Worm (Caenorhabditis elegans) whole organism, early embryonic: ENCODE measurements around the gene elo-3.

Experiments
- B0310.2 ChIP-seq: sonication (generic microtip); optimal IDR thresholded peaks from 2 replicates; lab custom pipeline; 2016; ENCODE audit warnings: mild to moderate bottlenecking, missing genetic modification characterization, missing compliant biosample characterization
- aly-1 ChIP-seq: sonication (generic microtip); optimal IDR thresholded peaks from 2 replicates; lab custom pipeline; 2016; ENCODE audit warnings: missing genetic modification characterization, missing compliant biosample characterization
- ama-1 ChIP-seq: fragments of 150-350 bp; optimal IDR thresholded peaks from 2 replicates; lab custom pipeline; 2014
- ceh-13 ChIP-seq: fragments of 200-800 bp; sonication (Bioruptor generic); optimal IDR thresholded peaks from 2 replicates; lab custom pipeline; 2018; ENCODE audit warnings: mild to moderate bottlenecking, missing genetic modification characterization, missing compliant biosample characterization
- ceh-36 ChIP-seq: sonication (generic microtip); optimal IDR thresholded peaks from 2 replicates; lab custom pipeline; 2016; ENCODE audit warnings: missing genetic modification characterization, inconsistent platforms, missing compliant biosample characterization
- ets-7 ChIP-seq: sonication (generic microtip); optimal IDR thresholded peaks from 2 replicates; lab custom pipeline; 2016; ENCODE audit warnings: missing genotype, missing genetic modification characterization, missing compliant biosample characterization
- flt-1 ChIP-seq: fragments of 200-800 bp; sonication (Bioruptor generic); IDR thresholded peaks from 2 replicates; pipeline ENCODE4 v1.3.6; 2022; ENCODE audit warnings: missing genetic modification characterization, missing compliant biosample characterization
- hmbx-1 ChIP-seq: sonication (generic microtip); optimal IDR thresholded peaks from 2 replicates; lab custom pipeline; 2016; ENCODE audit warnings: mild to moderate bottlenecking, missing genetic modification characterization, missing compliant biosample characterization
- hmg-4 ChIP-seq: fragments of 200-800 bp; sonication (Bioruptor generic); optimal IDR thresholded peaks from 2 replicates; lab custom pipeline; 2018; ENCODE audit warnings: mild to moderate bottlenecking, missing genetic modification characterization, missing compliant biosample characterization
- pes-1 ChIP-seq: fragments of 200-800 bp; sonication (Bioruptor generic); IDR thresholded peaks from 2 replicates; pipeline ENCODE4 v1.3.6; 2022; ENCODE audit warnings: missing genetic modification reagents, missing genetic modification characterization, missing compliant biosample characterization
- sea-1 ChIP-seq: fragments of 200-800 bp; sonication (Bioruptor generic); conservative IDR thresholded peaks from 2 replicates; pipeline ENCODE4 v1.3.6; 2022; ENCODE audit warnings: missing genetic modification characterization, missing compliant biosample characterization
- tbx-11 ChIP-seq: fragments of 200-800 bp; sonication (Bioruptor generic); IDR thresholded peaks from 2 replicates; pipeline ENCODE4 v1.3.6; 2022; ENCODE audit warnings: missing genetic modification characterization, missing compliant biosample characterization
- tbx-37 ChIP-seq: fragments of 200-800 bp; sonication (Bioruptor generic); conservative IDR thresholded peaks from 2 replicates; pipeline ENCODE4 v1.3.6; 2022; ENCODE audit warnings: missing genetic modification reagents, missing genetic modification characterization, missing compliant biosample characterization

DNA sequence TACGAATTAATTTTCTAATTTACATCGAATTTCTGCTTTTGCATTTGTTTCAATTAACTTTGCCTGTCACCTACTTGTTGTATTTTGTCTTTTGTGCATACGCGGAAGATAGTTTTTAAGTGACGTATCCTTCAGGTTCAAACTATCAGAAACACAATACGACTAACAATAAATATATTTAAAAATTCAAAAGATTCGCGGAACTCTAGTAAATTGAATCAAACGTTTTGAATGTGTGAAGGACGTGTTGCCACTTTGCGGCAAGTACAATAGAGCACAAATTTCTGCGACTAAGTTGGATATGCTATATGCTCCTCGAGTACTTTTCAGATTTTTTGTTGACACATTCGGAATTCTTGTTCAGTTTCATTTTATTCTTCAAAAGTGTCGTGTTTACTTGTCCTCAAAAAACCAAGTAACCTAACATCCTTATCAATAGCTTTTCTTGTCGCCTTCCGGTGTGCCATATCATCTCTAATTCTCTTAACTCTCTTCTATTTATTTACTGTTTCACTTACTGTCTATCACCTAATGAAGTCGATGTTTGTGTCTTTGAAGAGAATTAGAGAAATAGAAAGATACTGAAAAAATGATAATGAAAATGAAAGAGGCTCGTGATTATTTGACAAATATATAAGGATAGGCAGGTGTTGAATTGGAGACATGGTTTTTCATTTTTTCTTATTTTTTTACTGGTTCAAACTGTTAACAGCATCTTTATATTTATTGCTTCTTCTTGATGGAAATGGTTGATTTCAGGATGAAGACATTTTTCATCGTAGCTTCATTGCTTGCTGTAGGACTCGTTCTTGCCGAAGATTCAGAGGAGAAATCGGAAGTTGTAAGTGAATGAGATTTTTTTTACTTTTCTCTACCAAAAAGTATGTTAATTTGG is 48.7 kb upstream of the elo-3 start, which contains the start of gene srlf-7:
- TF ChIP-seq tbx-37 (GFP tag; lab: Robert Waterston, UW), result no peak
- no peak for TF ChIP-seq B0310.2 (tag; lab: Kevin White, UChicago)
- TF ChIP-seq aly-1 (tag; lab: Kevin White, UChicago), result no peak
- no peak for TF ChIP-seq ama-1 (lab: Kevin White, UChicago)
- no peak for TF ChIP-seq hmg-4 (GFP tag; lab: Kevin White, UChicago)
- TF ChIP-seq hmbx-1 (tag; lab: Kevin White, UChicago), result no peak
- TF ChIP-seq ceh-13 (GFP tag; lab: Kevin White, UChicago), result no peak
- TF ChIP-seq sea-1 (GFP tag; lab: Robert Waterston, UW), result no peak
- TF ChIP-seq tbx-11 (GFP tag; lab: Robert Waterston, UW), result no peak
- no peak for TF ChIP-seq ets-7
- TF ChIP-seq flt-1, result no peak
- TF ChIP-seq pes-1, result no peak
- TF ChIP-seq ceh-36 (tag; lab: Kevin White, UChicago), result no peak
